Fruit fly (Drosophila melanogaster): ENCODE results near the gene hyx.

hyx gene

dm6 chr3R:9047561-9048465, 9.3 kb downstream of the hyx start, which contains the start of gene Rel (continued):
- TF ChIP-seq abd-A (tag; optimal IDR thresholded peaks at IDR 0.05) (peak; percentile 83), sc (optimal IDR thresholded peaks at IDR 0.05) (no peak), sc (GFP tag; optimal IDR thresholded peaks at IDR 0.05) (peak; percentile 50), tup (GFP tag; optimal IDR thresholded peaks at IDR 0.05) (no peak), unc-4 (GFP tag; IDR thresholded peaks at IDR 0.05; ENCODE audit: partially characterized antibody) (no peak), CG11247 (GFP tag; IDR thresholded peaks at IDR 0.05) (no peak), Ada2b (GFP tag; IDR thresholded peaks at IDR 0.05) (no peak), CG34224 (GFP tag; IDR thresholded peaks at IDR 0.05; ENCODE audit: partially characterized antibody) (no peak), CG18619 (GFP tag; optimal IDR thresholded peaks at IDR 0.05) (peak; percentile 70), CG3407 (GFP tag; optimal IDR thresholded peaks at IDR 0.05) (no peak), CG17829 (tag; optimal IDR thresholded peaks at IDR 0.05) (peak; percentile 86), CG12071 (GFP tag; optimal IDR thresholded peaks at IDR 0.05) (peak; percentile 59), CG13296 (GFP tag; optimal IDR thresholded peaks at IDR 0.05) (peak; percentile 75), E2f1 (GFP tag; IDR thresholded peaks at IDR 0.05) (no peak), stc (GFP tag; IDR thresholded peaks at IDR 0.05) (no peak), onecut (GFP tag; IDR thresholded peaks at IDR 0.05) (no peak), CG14710 (tag; optimal IDR thresholded peaks at IDR 0.05) (peak; percentile 86), CG11695 (GFP tag; IDR thresholded peaks at IDR 0.05) (no peak), Adf1 (GFP tag; IDR thresholded peaks at IDR 0.05) (no peak), Drgx (GFP tag; IDR thresholded peaks at IDR 0.05) (no peak), CG7987 (GFP tag; optimal IDR thresholded peaks at IDR 0.05) (peak; percentile 31), tgo (GFP tag; IDR thresholded peaks at IDR 0.05) (no peak), Fer2 (tag; optimal IDR thresholded peaks at IDR 0.05) (peak; percentile 37), CG10209 (GFP tag; optimal IDR thresholded peaks at IDR 0.05) (peak; percentile 74), CG9437 (GFP tag; optimal IDR thresholded peaks at IDR 0.05) (peak; percentile 97), CG18476 (GFP tag; optimal IDR thresholded peaks at IDR 0.05) (no peak), CG18764 (GFP tag; optimal IDR thresholded peaks at IDR 0.05) (peak; percentile 25), CG31441 (GFP tag; IDR thresholded peaks at IDR 0.05) (no peak), CG18262 (tag; optimal IDR thresholded peaks at IDR 0.05) (peak; percentile 88), btn (GFP tag; optimal IDR thresholded peaks at IDR 0.05) (peak; percentile 37), jigr1 (GFP tag; IDR thresholded peaks at IDR 0.05) (no peak), kay (GFP tag; optimal IDR thresholded peaks at IDR 0.05) (peak; percentile 82), CG30403 (GFP tag; optimal IDR thresholded peaks at IDR 0.05) (peak; percentile 62), CG32532 (GFP tag; IDR thresholded peaks at IDR 0.05) (no peak), pros (GFP tag; optimal IDR thresholded peaks at IDR 0.05) (no peak), CG4820 (GFP tag; optimal IDR thresholded peaks at IDR 0.05) (peak; percentile 42), Deaf1 (tag; optimal IDR thresholded peaks at IDR 0.05) (peak; percentile 98), ac (GFP tag; optimal IDR thresholded peaks at IDR 0.05) (no peak), sna (GFP tag; IDR thresholded peaks at IDR 0.05; ENCODE audit: partially characterized antibody) (no peak), Doc2 (GFP tag; IDR thresholded peaks at IDR 0.05) (no peak), CG13624 (GFP tag; optimal IDR thresholded peaks at IDR 0.05) (peak; percentile 81), CG11560 (tag; IDR thresholded peaks at IDR 0.05) (no peak), CG8944 (GFP tag; optimal IDR thresholded peaks at IDR 0.05) (no peak), CG3995 (GFP tag; optimal IDR thresholded peaks at IDR 0.05) (peak; percentile 54), CG16779 (GFP tag; IDR thresholded peaks at IDR 0.05) (no peak), Jarid2 (GFP tag; optimal IDR thresholded peaks at IDR 0.05) (peak; percentile 54), CG14965 (GFP tag; optimal IDR thresholded peaks at IDR 0.05; ENCODE audit: borderline replicate concordance) (no peak), D (optimal IDR thresholded peaks at IDR 0.05) (no peak), D (GFP tag; optimal IDR thresholded peaks at IDR 0.05) (peak; percentile 70), CG7963 (GFP tag; IDR thresholded peaks at IDR 0.05; ENCODE audit: partially characterized antibody) (no peak)
